Worm (Caenorhabditis elegans): Measurements from ENCODE around the gene F13E9.12.

F13E9.12 gene

ce11 chrIV:10825383-10825782 lies 49.0 kb downstream of the F13E9.12 start (continued):
- TF ChIP-seq mdl-1 (tag; optimal IDR thresholded peaks at IDR 0.05) (no peak), nhr-102 (tag; optimal IDR thresholded peaks at IDR 0.05) (peak; percentile 8), arid-1 (GFP tag; conservative IDR thresholded peaks at IDR 0.05) (no peak), F10B5.3 (tag; optimal IDR thresholded peaks at IDR 0.05) (no peak), lin-13 (GFP tag; optimal IDR thresholded peaks at IDR 0.05) (no peak), ceh-32 (tag; optimal IDR thresholded peaks at IDR 0.05; ENCODE audit: poor library complexity) (no peak), nhr-77 (tag; optimal IDR thresholded peaks at IDR 0.05) (no peak), vab-7 (GFP tag; IDR thresholded peaks at IDR 0.05) (no peak), mxl-3 (GFP tag; optimal IDR thresholded peaks at IDR 0.05) (no peak), ces-1 (GFP tag; optimal IDR thresholded peaks at IDR 0.05) (no peak), lsy-2 (tag; optimal IDR thresholded peaks at IDR 0.05) (no peak), daf-8 (GFP tag; IDR thresholded peaks at IDR 0.05) (no peak)

Measured in whole organism, L4 larva.